Worm (Caenorhabditis elegans): ENCODE results near the gene F38H4.4.

The F38H4.4 gene

ce11 chrIV:11878249-11878648, 30.2 kb downstream of the F38H4.4 start, which contains the start of gene cutl-27:
cutl-27 (plus strand) TSS chrIV:11878549.
- TF ChIP-seq eyg-1 (tag; optimal IDR thresholded peaks at IDR 0.05) (no peak), sdc-2 (tag; optimal IDR thresholded peaks at IDR 0.05) (no peak), dve-1 (tag; optimal IDR thresholded peaks at IDR 0.05) (no peak), unc-3 (GFP tag; conservative IDR thresholded peaks at IDR 0.05) (no peak), unc-3 (tag; optimal IDR thresholded peaks at IDR 0.05) (no peak), K02D7.2 (tag; optimal IDR thresholded peaks at IDR 0.05) (no peak), pha-4 (tag; optimal IDR thresholded peaks at IDR 0.05) (no peak), lim-6 (tag; optimal IDR thresholded peaks at IDR 0.05) (no peak), zip-5 (tag; optimal IDR thresholded peaks at IDR 0.05) (no peak), K09A11.1 (tag; optimal IDR thresholded peaks at IDR 0.05; ENCODE audit: insufficient read depth) (no peak), mec-3 (tag; optimal IDR thresholded peaks at IDR 0.05; ENCODE audit: borderline replicate concordance) (no peak), hlh-8 (tag; optimal IDR thresholded peaks at IDR 0.05) (no peak), ets-4 (tag; optimal IDR thresholded peaks at IDR 0.05) (no peak), hlh-13 (GFP tag; optimal IDR thresholded peaks at IDR 0.05) (no peak), tbx-2 (tag; optimal IDR thresholded peaks at IDR 0.05) (no peak), sox-4 (tag; optimal IDR thresholded peaks at IDR 0.05) (no peak), ama-1 (optimal IDR thresholded peaks at IDR 0.05) (no peak), pros-1 (tag; optimal IDR thresholded peaks at IDR 0.05) (no peak), tbx-7 (tag; optimal IDR thresholded peaks at IDR 0.05) (no peak), ztf-16 (tag; optimal IDR thresholded peaks at IDR 0.05) (no peak)

ce11 chrIV:11882534-11882933, 34.5 kb downstream of the F38H4.4 start:
- TF ChIP-seq ttx-3 (tag; optimal IDR thresholded peaks at IDR 0.05) = no peak
- no peak for TF ChIP-seq F13H6.1 (tag; optimal IDR thresholded peaks at IDR 0.05)
- TF ChIP-seq ztf-16 (tag; optimal IDR thresholded peaks at IDR 0.05) = no peak
- TF ChIP-seq madf-2 (tag; optimal IDR thresholded peaks at IDR 0.05) = no peak
- no peak for TF ChIP-seq ceh-24 (tag; optimal IDR thresholded peaks at IDR 0.05)

- TF ChIP-seq ahr-1 (tag; optimal IDR thresholded peaks at IDR 0.05) (no peak), lim-6 (tag; optimal IDR thresholded peaks at IDR 0.05) (no peak), hlh-30 (tag; optimal IDR thresholded peaks at IDR 0.05; ENCODE audit: insufficient read depth) (no peak), tbx-2 (tag; optimal IDR thresholded peaks at IDR 0.05) (no peak), ceh-31 (tag; optimal IDR thresholded peaks at IDR 0.05) (no peak)
Observed at ce11 chrIV:11883478-11883877, 35.4 kb downstream of the F38H4.4 start.

ce11 chrIV:11885313-11885712, 37.3 kb downstream of the F38H4.4 start, which contains the start of gene let-653:
let-653 (plus strand) TSS chrIV:11885613.
- no peak for TF ChIP-seq syd-9 (tag; optimal IDR thresholded peaks at IDR 0.05)
- TF ChIP-seq Y22D7AL.16 (tag; optimal IDR thresholded peaks at IDR 0.05) = no peak
- no peak for TF ChIP-seq ceh-6 (GFP tag; optimal IDR thresholded peaks at IDR 0.05)
- TF ChIP-seq hlh-13 (GFP tag; optimal IDR thresholded peaks at IDR 0.05) = no peak
- no peak for TF ChIP-seq che-1 (tag; optimal IDR thresholded peaks at IDR 0.05)
- no peak for TF ChIP-seq fax-1 (tag; optimal IDR thresholded peaks at IDR 0.05)
- TF ChIP-seq ets-4 (tag; optimal IDR thresholded peaks at IDR 0.05) = no peak

ce11 chrIV:11892545-11892944, 44.5 kb downstream of the F38H4.4 start:
- TF ChIP-seq unc-3 (GFP tag; conservative IDR thresholded peaks at IDR 0.05) = no peak
- no peak for TF ChIP-seq unc-3 (tag; optimal IDR thresholded peaks at IDR 0.05)
- TF ChIP-seq nhr-11 (tag; optimal IDR thresholded peaks at IDR 0.05) = no peak
- TF ChIP-seq ceh-19 (GFP tag; optimal IDR thresholded peaks at IDR 0.05) = no peak
- TF ChIP-seq ceh-9 (tag; optimal IDR thresholded peaks at IDR 0.05) = no peak
- TF ChIP-seq elt-2 (tag; optimal IDR thresholded peaks at IDR 0.05) = no peak
- TF ChIP-seq eyg-1 (tag; optimal IDR thresholded peaks at IDR 0.05) = no peak
- TF ChIP-seq T23F11.4 (GFP tag; optimal IDR thresholded peaks at IDR 0.05) = no peak
- no peak for TF ChIP-seq dmd-4 (tag; optimal IDR thresholded peaks at IDR 0.05; ENCODE audit: borderline replicate concordance)
- no peak for TF ChIP-seq syd-9 (tag; optimal IDR thresholded peaks at IDR 0.05)

Measured in whole organism, late embryonic.